Worm (Caenorhabditis elegans): Measurements from ENCODE around the gene srab-20.

ce11 chrV:3459919-3460318 is 31.1 kb downstream of the srab-20 start, which contains the start of gene slc-28.2:
- TF ChIP-seq egl-27 (tag; optimal IDR thresholded peaks at IDR 0.05) (no peak), ceh-82 (tag; optimal IDR thresholded peaks at IDR 0.05) (no peak), xbp-1 (tag; optimal IDR thresholded peaks at IDR 0.05) (no peak), nhr-47 (tag; optimal IDR thresholded peaks at IDR 0.05) (no peak), jun-1 (tag; optimal IDR thresholded peaks at IDR 0.05) (no peak), efl-1 (optimal IDR thresholded peaks at IDR 0.05) (no peak), efl-1 (GFP tag; optimal IDR thresholded peaks at IDR 0.05 in 1 of 2) (no peak), tbx-2 (tag; optimal IDR thresholded peaks at IDR 0.05) (no peak), ztf-4 (tag; optimal IDR thresholded peaks at IDR 0.05) (no peak)
